Fruit fly (Drosophila melanogaster) whole organism, embryonic: ENCODE data around the gene CheB38b.

ENCODE experiments used
- Adf1 ChIP-seq: fragments of 200-800 bp; sonication (Bioruptor generic); IDR thresholded peaks from 2 replicates; pipeline ENCODE4 v1.3.6; 2022; ENCODE audit warnings: missing biosample characterization, missing genetic modification characterization
- CG10209 ChIP-seq: fragments of 200-800 bp; sonication (Bioruptor generic); optimal IDR thresholded peaks from 3 replicates; lab custom pipeline; 2017; ENCODE audit warnings: missing biosample characterization, mild to moderate bottlenecking, missing genetic modification characterization, missing genetic modification reagents
- CG10267 ChIP-seq: fragments of 200-800 bp; sonication (Bioruptor generic); optimal IDR thresholded peaks from 2 replicates; lab custom pipeline; 2018; ENCODE audit warnings: missing biosample characterization, mild to moderate bottlenecking, missing genetic modification characterization, moderate library complexity
- CG10959 ChIP-seq: fragments of 200-800 bp; sonication (Bioruptor generic); IDR thresholded peaks from 2 replicates; pipeline ENCODE4 v1.3.6; 2022; ENCODE audit warnings: missing biosample characterization, missing genetic modification characterization
- CG11085 ChIP-seq: fragments of 200-800 bp; sonication (Bioruptor generic); IDR thresholded peaks from 2 replicates; pipeline ENCODE4 v1.3.6; 2022; ENCODE audit warnings: missing biosample characterization, missing genetic modification characterization
- CG11504 ChIP-seq: fragments of 200-800 bp; sonication (Bioruptor generic); optimal IDR thresholded peaks from 3 replicates; lab custom pipeline; 2019; ENCODE audit warnings: missing biosample characterization, mild to moderate bottlenecking, missing genetic modification characterization, moderate library complexity
- CG12236 ChIP-seq: fragments of 200-800 bp; sonication (Bioruptor generic); optimal IDR thresholded peaks from 2 replicates; lab custom pipeline; 2016; ENCODE audit warnings: missing biosample characterization, missing genetic modification characterization
- CG12769 ChIP-seq: fragments of 200-800 bp; sonication (Bioruptor generic); optimal IDR thresholded peaks from 2 replicates; lab custom pipeline; 2019; ENCODE audit warnings: missing biosample characterization, mild to moderate bottlenecking, missing genetic modification characterization, moderate library complexity
- CG14965 ChIP-seq: fragments of 200-800 bp; sonication (Bioruptor generic); optimal IDR thresholded peaks from 2 replicates; lab custom pipeline; 2016; ENCODE audit warnings: missing biosample characterization, missing genetic modification characterization, borderline replicate concordance
- CG16779 ChIP-seq: fragments of 200-800 bp; sonication (Bioruptor generic); IDR thresholded peaks from 2 replicates; pipeline ENCODE4 v1.3.6; 2022; ENCODE audit warnings: missing biosample characterization, missing genetic modification characterization
- CG16813 ChIP-seq: fragments of 200-800 bp; sonication (Bioruptor generic); IDR thresholded peaks from 3 replicates; pipeline ENCODE4 v1.3.6; 2022; ENCODE audit warnings: missing biosample characterization, missing genetic modification characterization; ENCODE audit not compliant: partially characterized antibody
- CG17385 ChIP-seq: fragments of 200-800 bp; sonication (Bioruptor generic); optimal IDR thresholded peaks from 3 replicates; lab custom pipeline; 2018; ENCODE audit warnings: missing biosample characterization, mild to moderate bottlenecking, missing genetic modification characterization
- CG17568 ChIP-seq: fragments of 200-800 bp; sonication (Bioruptor generic); optimal IDR thresholded peaks from 2 replicates; lab custom pipeline; 2018; ENCODE audit warnings: missing biosample characterization, mild to moderate bottlenecking, missing genetic modification characterization, moderate library complexity
- CG18262 ChIP-seq: fragments of 200-800 bp; optimal IDR thresholded peaks from 3 replicates; lab custom pipeline; 2019; ENCODE audit warnings: missing biosample characterization, mild to moderate bottlenecking, missing genetic modification characterization, moderate library complexity
- CG32532 ChIP-seq: fragments of 200-800 bp; sonication (Bioruptor generic); IDR thresholded peaks from 2 replicates; pipeline ENCODE4 v1.3.6; 2022; ENCODE audit warnings: missing biosample characterization, missing genetic modification characterization
- CG43689 ChIP-seq: fragments of 200-800 bp; sonication (Bioruptor generic); IDR thresholded peaks from 2 replicates; pipeline ENCODE4 v1.3.6; 2022; ENCODE audit warnings: missing biosample characterization, missing genetic modification characterization
- CG4854 ChIP-seq: fragments of 200-800 bp; sonication (Bioruptor generic); optimal IDR thresholded peaks from 2 replicates; lab custom pipeline; 2016; ENCODE audit warnings: missing biosample characterization, missing genetic modification characterization, inconsistent platforms
- CG8388 ChIP-seq: fragments of 200-800 bp; sonication (Bioruptor generic); optimal IDR thresholded peaks from 2 replicates; lab custom pipeline; 2019; ENCODE audit warnings: missing biosample characterization, mild to moderate bottlenecking, missing genetic modification characterization, moderate library complexity
- CG9215 ChIP-seq: fragments of 200-800 bp; sonication (Bioruptor generic); IDR thresholded peaks from 2 replicates; pipeline ENCODE4 v1.3.6; 2022; ENCODE audit warnings: missing biosample characterization, missing genetic modification characterization
- D19A ChIP-seq: fragments of 200-800 bp; optimal IDR thresholded peaks from 3 replicates; lab custom pipeline; 2019; ENCODE audit warnings: missing biosample characterization, mild to moderate bottlenecking, missing genetic modification characterization, moderate library complexity
- D19B ChIP-seq: fragments of 200-800 bp; sonication (Bioruptor generic); optimal IDR thresholded peaks from 2 replicates; lab custom pipeline; 2017; ENCODE audit warnings: missing biosample characterization, mild to moderate bottlenecking, missing genetic modification characterization
- Dip3 ChIP-seq: fragments of 200-800 bp; sonication (Bioruptor generic); optimal IDR thresholded peaks from 3 replicates; lab custom pipeline; 2016; ENCODE audit warnings: missing biosample characterization, missing genetic modification characterization
- E2f1 ChIP-seq: fragments of 200-800 bp; sonication (Bioruptor generic); IDR thresholded peaks from 2 replicates; pipeline ENCODE4 v1.3.6; 2022; ENCODE audit warnings: missing biosample characterization, missing genetic modification characterization
- Elba2 ChIP-seq: fragments of 200-800 bp; sonication (Bioruptor generic); optimal IDR thresholded peaks from 3 replicates; lab custom pipeline; 2016; ENCODE audit warnings: missing biosample characterization, missing genetic modification characterization
- Hr78 ChIP-seq, 2 experiments: fragments of 200-800 bp in 1 of 2; fragments of >200 bp in 1 of 2; sonication (Bioruptor generic) in 1 of 2; optimal IDR thresholded peaks; 2 replicates each; lab custom pipeline; 2017 to 2019; ENCODE audit warnings: missing biosample characterization in 2 of 2, missing genetic modification characterization in 2 of 2, mild to moderate bottlenecking in 1 of 2, moderate library complexity in 1 of 2
- Max ChIP-seq: fragments of 200-800 bp; sonication (Bioruptor generic); optimal IDR thresholded peaks from 2 replicates; lab custom pipeline; 2016; ENCODE audit warnings: missing biosample characterization, mild to moderate bottlenecking, missing genetic modification characterization
- Med ChIP-seq: fragments of 200-800 bp; sonication (Bioruptor generic); peaks from one replicate; lab custom pipeline; 2016; ENCODE audit warnings: missing biosample characterization, missing genetic modification characterization, mild to moderate bottlenecking, inconsistent platforms, moderate library complexity
- Nf-YC ChIP-seq: fragments of 200-800 bp; optimal IDR thresholded peaks from 3 replicates; lab custom pipeline; 2019; ENCODE audit warnings: missing biosample characterization, mild to moderate bottlenecking, missing genetic modification characterization, moderate library complexity
- Oaz ChIP-seq: fragments of 200-800 bp; sonication (Bioruptor generic); IDR thresholded peaks from 2 replicates; pipeline ENCODE4 v1.3.6; 2022; ENCODE audit warnings: missing biosample characterization, missing genetic modification characterization
- Sox102F ChIP-seq: fragments of 200-800 bp; sonication (Bioruptor generic); optimal IDR thresholded peaks from 2 replicates; lab custom pipeline; 2018; ENCODE audit warnings: missing biosample characterization, mild to moderate bottlenecking, missing genetic modification characterization, moderate library complexity
- aop ChIP-seq: fragments of 200-800 bp; sonication (Bioruptor generic); IDR thresholded peaks from 2 replicates; pipeline ENCODE4 v1.3.6; 2022; ENCODE audit warnings: missing biosample characterization, missing genetic modification characterization
- ara ChIP-seq: fragments of 200-800 bp; sonication (Bioruptor generic); IDR thresholded peaks from 2 replicates; pipeline ENCODE4 v1.3.6; 2022; ENCODE audit warnings: missing biosample characterization, missing genetic modification characterization
- bsh ChIP-seq, 2 experiments: fragments of 200-800 bp; sonication (Bioruptor generic); optimal IDR thresholded peaks; 2 replicates each; lab custom pipeline; 2017 to 2018; ENCODE audit warnings: mild to moderate bottlenecking in 2 of 2, missing biosample characterization in 2 of 2, missing genetic modification characterization in 2 of 2, moderate library complexity in 1 of 2
- crp ChIP-seq, 2 experiments: fragments of 200-800 bp; sonication (Bioruptor generic); optimal IDR thresholded peaks; 2 replicates in 1 of 2; 3 replicates in 1 of 2; lab custom pipeline; 2017; ENCODE audit warnings: missing biosample characterization in 2 of 2, missing genetic modification characterization in 2 of 2, mild to moderate bottlenecking in 1 of 2, moderate library complexity in 1 of 2
- dm ChIP-seq: fragments of 200-800 bp; sonication (Bioruptor generic); optimal IDR thresholded peaks from 3 replicates; lab custom pipeline; 2016; ENCODE audit warnings: missing biosample characterization, missing genetic modification characterization
- ems ChIP-seq: fragments of 200-800 bp; sonication (Bioruptor generic); optimal IDR thresholded peaks from 3 replicates; lab custom pipeline; 2016; ENCODE audit warnings: missing biosample characterization, missing genetic modification characterization
- esg ChIP-seq: fragments of 200-800 bp; sonication (Bioruptor generic); conservative IDR thresholded peaks from 2 replicates; pipeline ENCODE4 v1.3.6; 2022; ENCODE audit warnings: missing biosample characterization, missing genetic modification characterization
- fd102C ChIP-seq: fragments of 200-800 bp; sonication (Bioruptor generic); optimal IDR thresholded peaks from 2 replicates; lab custom pipeline; 2018; ENCODE audit warnings: missing biosample characterization, mild to moderate bottlenecking, missing genetic modification characterization, moderate library complexity
- gt ChIP-seq: fragments of 200-800 bp; sonication (Bioruptor generic); IDR thresholded peaks from 2 replicates; pipeline ENCODE4 v1.3.6; 2022; ENCODE audit warnings: missing biosample characterization, missing genetic modification characterization
- nerfin-2 ChIP-seq: fragments of 200-800 bp; sonication (Bioruptor generic); IDR thresholded peaks from 2 replicates; pipeline ENCODE4 v1.3.6; 2022; ENCODE audit warnings: missing biosample characterization, missing genetic modification characterization; ENCODE audit not compliant: partially characterized antibody
- nmo ChIP-seq: fragments of 200-800 bp; sonication (Bioruptor generic); optimal IDR thresholded peaks from 2 replicates; lab custom pipeline; 2018; ENCODE audit warnings: missing biosample characterization, mild to moderate bottlenecking, missing genetic modification characterization, moderate library complexity
- nom ChIP-seq: fragments of 200-800 bp; sonication (Bioruptor generic); optimal IDR thresholded peaks from 2 replicates; lab custom pipeline; 2017; ENCODE audit warnings: missing biosample characterization, missing genetic modification characterization, mild to moderate bottlenecking, moderate library complexity, missing genetic modification reagents
- pb ChIP-seq: fragments of 200-800 bp; sonication (Bioruptor generic); optimal IDR thresholded peaks from 3 replicates; lab custom pipeline; 2016; ENCODE audit warnings: missing biosample characterization, missing genetic modification characterization
- row ChIP-seq: fragments of 200-800 bp; sonication (Bioruptor generic); IDR thresholded peaks from 3 replicates; pipeline ENCODE4 v1.3.6; 2022; ENCODE audit warnings: missing biosample characterization, missing genetic modification characterization
- sisA ChIP-seq: fragments of 200-800 bp; sonication (Bioruptor generic); IDR thresholded peaks from 2 replicates; pipeline ENCODE4 v1.3.6; 2022; ENCODE audit warnings: missing biosample characterization, missing genetic modification characterization
- ssp ChIP-seq: fragments of 200-800 bp; sonication (Bioruptor generic); IDR thresholded peaks from 2 replicates; pipeline ENCODE4 v1.3.6; 2022; ENCODE audit warnings: missing biosample characterization, missing genetic modification characterization
- tin ChIP-seq: fragments of 200-800 bp; sonication (Bioruptor generic); optimal IDR thresholded peaks from 3 replicates; lab custom pipeline; 2016; ENCODE audit warnings: missing biosample characterization, missing genetic modification characterization
- vvl ChIP-seq: fragments of 200-800 bp; sonication (Bioruptor generic); IDR thresholded peaks from 2 replicates; pipeline ENCODE4 v1.3.6; 2022; ENCODE audit warnings: missing biosample characterization, missing genetic modification characterization
- zf30C ChIP-seq: fragments of 200-800 bp; sonication (Bioruptor generic); optimal IDR thresholded peaks from 3 replicates; lab custom pipeline; 2018; ENCODE audit warnings: missing biosample characterization, mild to moderate bottlenecking, missing genetic modification characterization

CheB38b gene

dm6 chr2L:20811039-20811652 lies 5.9 kb downstream of the CheB38b start (continued):
- TF ChIP-seq CG43689 (GFP tag; lab: Robert Waterston, UW) (no peak), Elba2 (GFP tag; lab: Kevin White, UChicago) (no peak), ara (no peak; the same call in 1 of the 2 replicates), Oaz (GFP tag; lab: Robert Waterston, UW) (peak; percentile 48), CG4854 (GFP tag; lab: Kevin White, UChicago) (no peak), tin (GFP tag; lab: Kevin White, UChicago) (peak; percentile 16), CG9215 (0 out of 2 replicates have a peak, but pooled peaks have one; percentile 16), esg (peak; percentile 63), Med (GFP tag; lab: Kevin White, UChicago) (peak; percentile 78), aop (GFP tag; lab: Robert Waterston, UW) (no peak), CG16813 (no peak), gt (GFP tag; lab: Robert Waterston, UW) (no peak), crp (GFP tag; optimal IDR thresholded peaks at IDR 0.05; lab: Kevin White, UChicago) (no peak), sisA (peak; percentile 50; the same call in 1 of the 2 replicates), CG18262 (tag; lab: Kevin White, UChicago) (peak; percentile 55), CG12769 (tag; lab: Kevin White, UChicago) (peak; percentile 19), CG12236 (no peak), fd102C (no peak), Max (GFP tag; lab: Kevin White, UChicago) (no peak), Nf-YC (tag; lab: Kevin White, UChicago) (peak; percentile 13), CG10959 (GFP tag; lab: Robert Waterston, UW) (no peak), CG16779 (GFP tag; lab: Robert Waterston, UW) (no peak), nerfin-2 (no peak), Adf1 (GFP tag; lab: Robert Waterston, UW) (no peak), CG32532 (GFP tag; lab: Robert Waterston, UW) (peak; percentile 35; the same call in 1 of the 2 replicates), CG11085 (GFP tag; lab: Robert Waterston, UW) (no peak), ems (GFP tag; lab: Kevin White, UChicago) (peak; percentile 8), E2f1 (GFP tag; lab: Robert Waterston, UW) (peak; percentile 55; the same call in 1 of the 2 replicates), zf30C (GFP tag; lab: Kevin White, UChicago) (no peak), Hr78 (GFP tag; optimal IDR thresholded peaks at IDR 0.05; lab: Kevin White, UChicago) (peak in 1 of 2 experiments; percentile 50), CG10267 (no peak), CG8388 (peak; percentile 35), Dip3 (GFP tag; lab: Kevin White, UChicago) (no peak), dm (GFP tag; lab: Kevin White, UChicago) (no peak), D19A (tag; lab: Kevin White, UChicago) (peak; percentile 68), ssp (GFP tag; lab: Robert Waterston, UW) (no peak), CG17568 (GFP tag; lab: Kevin White, UChicago) (peak; percentile 34), nom (GFP tag; lab: Kevin White, UChicago) (no peak), CG17385 (GFP tag; lab: Kevin White, UChicago) (peak; percentile 55), row (GFP tag; lab: Robert Waterston, UW) (peak; percentile 70), CG10209 (peak; percentile 47), nmo (GFP tag; lab: Kevin White, UChicago) (peak; percentile 58), pb (no peak), vvl (0 out of 2 replicates have a peak, but pooled peaks have one; percentile 51), CG14965 (GFP tag; lab: Kevin White, UChicago) (no peak), D19B (peak; percentile 62), CG11504 (peak; percentile 59), Sox102F (GFP tag; lab: Kevin White, UChicago) (peak; percentile 79), bsh (GFP tag; optimal IDR thresholded peaks at IDR 0.05; lab: Kevin White, UChicago) (peak; percentile 59 to 62)
